Fruit fly (Drosophila melanogaster): ENCODE data around the gene AdoR.
A peak's percentile ranks its signal among the peaks of the same experiment; 100 is the strongest.

AdoR gene

dm6 chr3R:30092700-30093044, 56.7 kb downstream of the AdoR start (continued):
- peak; percentile 74 for TF ChIP-seq Mes4 (GFP tag; optimal IDR thresholded peaks at IDR 0.05)
- peak; percentile 66 for TF ChIP-seq CG14710 (tag; optimal IDR thresholded peaks at IDR 0.05)
- TF ChIP-seq CG14014 (GFP tag; IDR thresholded peaks at IDR 0.05): peak; percentile 89
- peak; percentile 80 for TF ChIP-seq CG10209 (GFP tag; optimal IDR thresholded peaks at IDR 0.05)
- TF ChIP-seq bcd (GFP tag; optimal IDR thresholded peaks at IDR 0.05): peak; percentile 84
- TF ChIP-seq nom (GFP tag; optimal IDR thresholded peaks at IDR 0.05): no peak
- TF ChIP-seq ewg (GFP tag; optimal IDR thresholded peaks at IDR 0.05): peak; percentile 69
- TF ChIP-seq Bteb2 (GFP tag; optimal IDR thresholded peaks at IDR 0.05): peak; percentile 77
- peak; percentile 84 for TF ChIP-seq CG3281 (GFP tag; optimal IDR thresholded peaks at IDR 0.05)
- TF ChIP-seq sd (tag; optimal IDR thresholded peaks at IDR 0.05): peak; percentile 87
- peak; percentile 63 for TF ChIP-seq CG14965 (GFP tag; optimal IDR thresholded peaks at IDR 0.05; ENCODE audit: borderline replicate concordance)
- TF ChIP-seq maf-S (GFP tag; optimal IDR thresholded peaks at IDR 0.05): peak; percentile 88
- TF ChIP-seq cg (GFP tag; optimal IDR thresholded peaks at IDR 0.05): no peak
- TF ChIP-seq D (optimal IDR thresholded peaks at IDR 0.05): no peak
- peak; percentile 77 for TF ChIP-seq D (GFP tag; optimal IDR thresholded peaks at IDR 0.05)
- peak; percentile 86 for TF ChIP-seq ttk (GFP tag; IDR thresholded peaks at IDR 0.05)
- peak; percentile 91 for TF ChIP-seq CG32772 (GFP tag; IDR thresholded peaks at IDR 0.05)
- peak; percentile 90 for TF ChIP-seq Sox102F (GFP tag; optimal IDR thresholded peaks at IDR 0.05)
- TF ChIP-seq CG17612 (GFP tag; IDR thresholded peaks at IDR 0.05): peak; percentile 76
- no peak for TF ChIP-seq amos (GFP tag; IDR thresholded peaks at IDR 0.05; ENCODE audit: partially characterized antibody)
- peak; percentile 71 for TF ChIP-seq CG15011 (GFP tag; optimal IDR thresholded peaks at IDR 0.05)
- peak; percentile 79 for TF ChIP-seq ase (GFP tag; IDR thresholded peaks at IDR 0.05)
- peak; percentile 91 for TF ChIP-seq CG9932 (GFP tag; IDR thresholded peaks at IDR 0.05)
- TF ChIP-seq zen2 (GFP tag; IDR thresholded peaks at IDR 0.05; ENCODE audit: partially characterized antibody): no peak
- TF ChIP-seq tx (GFP tag; optimal IDR thresholded peaks at IDR 0.05): peak; percentile 83
- TF ChIP-seq kay (GFP tag; optimal IDR thresholded peaks at IDR 0.05): peak; percentile 69
- peak; percentile 91 for TF ChIP-seq sob (GFP tag; IDR thresholded peaks at IDR 0.05)
- TF ChIP-seq CG10147 (GFP tag; optimal IDR thresholded peaks at IDR 0.05): peak; percentile 73
- peak; percentile 50 for TF ChIP-seq MTF-1 (GFP tag; optimal IDR thresholded peaks at IDR 0.05; ENCODE audit: borderline replicate concordance)
- TF ChIP-seq CG33213 (GFP tag; optimal IDR thresholded peaks at IDR 0.05): peak; percentile 81
- TF ChIP-seq CG2678 (tag; optimal IDR thresholded peaks at IDR 0.05): peak; percentile 90

- TF ChIP-seq CG10543 (GFP tag; optimal IDR thresholded peaks at IDR 0.05): peak; percentile 13
- no peak for TF ChIP-seq CG30431 (GFP tag; optimal IDR thresholded peaks at IDR 0.05)
- peak; percentile 84 for TF ChIP-seq ftz-f1 (GFP tag; optimal IDR thresholded peaks at IDR 0.05)
- no peak for TF ChIP-seq lilli (GFP tag; optimal IDR thresholded peaks at IDR 0.05)
- TF ChIP-seq sr (GFP tag; IDR thresholded peaks at IDR 0.05): peak; percentile 88
- TF ChIP-seq crol (GFP tag; IDR thresholded peaks at IDR 0.05): peak; percentile 50; the same call in 1 of the 2 replicates
- TF ChIP-seq CG11560 (tag; IDR thresholded peaks at IDR 0.05): no peak
- peak; percentile 92 for TF ChIP-seq sd (tag; optimal IDR thresholded peaks at IDR 0.05)
- TF ChIP-seq Med (GFP tag): peak; percentile 64
- peak; percentile 10 for TF ChIP-seq Ets65A (GFP tag)
- TF ChIP-seq CG12769 (tag; optimal IDR thresholded peaks at IDR 0.05): peak; percentile 81
- peak; percentile 53 for TF ChIP-seq CG4328 (GFP tag; optimal IDR thresholded peaks at IDR 0.05)
- TF ChIP-seq Doc2 (GFP tag; IDR thresholded peaks at IDR 0.05): no peak
- TF ChIP-seq CG18262 (tag; optimal IDR thresholded peaks at IDR 0.05): no peak
- no peak for TF ChIP-seq Kr (GFP tag; optimal IDR thresholded peaks at IDR 0.05)
- peak; percentile 62 for TF ChIP-seq cwo (GFP tag; optimal IDR thresholded peaks at IDR 0.05)
- TF ChIP-seq D19B (GFP tag; optimal IDR thresholded peaks at IDR 0.05): peak; percentile 91
- TF ChIP-seq az2 (GFP tag; optimal IDR thresholded peaks at IDR 0.05): no peak
- no peak for TF ChIP-seq Fer1 (GFP tag; optimal IDR thresholded peaks at IDR 0.05)
- TF ChIP-seq cg (GFP tag; optimal IDR thresholded peaks at IDR 0.05): no peak
- TF ChIP-seq trh (GFP tag; optimal IDR thresholded peaks at IDR 0.05): no peak
These were observed 57.4 kb downstream of the AdoR start for dm6 chr3R:30091795-30092699.

Data from whole organism, embryonic.